Fruit fly (Drosophila melanogaster) whole organism, embryonic: Measurements from ENCODE around the gene CG9514.

Experiments
- Atf3 ChIP-seq: fragments of 200-800 bp; sonication (Bioruptor generic); optimal IDR thresholded peaks from 3 replicates; lab custom pipeline; 2016; ENCODE audit warnings: missing biosample characterization, missing genetic modification characterization
- BtbVII ChIP-seq: fragments of 200-800 bp; sonication (Bioruptor generic); optimal IDR thresholded peaks from 3 replicates; lab custom pipeline; 2017; ENCODE audit warnings: missing biosample characterization, mild to moderate bottlenecking, missing genetic modification characterization
- CG10274 ChIP-seq: fragments of 200-800 bp; sonication (Bioruptor generic); optimal IDR thresholded peaks from 3 replicates; lab custom pipeline; 2017; ENCODE audit warnings: missing biosample characterization, mild to moderate bottlenecking, missing genetic modification characterization
- CG14014 ChIP-seq: fragments of 200-800 bp; sonication (Bioruptor generic); IDR thresholded peaks from 2 replicates; pipeline ENCODE4 v1.3.6; 2022; ENCODE audit warnings: missing biosample characterization, missing genetic modification characterization
- CG14965 ChIP-seq: fragments of 200-800 bp; sonication (Bioruptor generic); optimal IDR thresholded peaks from 2 replicates; lab custom pipeline; 2016; ENCODE audit warnings: missing biosample characterization, missing genetic modification characterization, borderline replicate concordance
- CG15601 ChIP-seq: fragments of 200-800 bp; sonication (Bioruptor generic); optimal IDR thresholded peaks from 3 replicates; lab custom pipeline; 2019; ENCODE audit warnings: missing biosample characterization, mild to moderate bottlenecking, missing genetic modification characterization, moderate library complexity
- CG17802 ChIP-seq: fragments of 200-800 bp; sonication (Bioruptor generic); optimal IDR thresholded peaks from 2 replicates; lab custom pipeline; 2018; ENCODE audit warnings: missing biosample characterization, mild to moderate bottlenecking, missing genetic modification characterization, moderate library complexity
- CG18011 ChIP-seq: fragments of 200-800 bp; sonication (Bioruptor generic); optimal IDR thresholded peaks from 2 replicates; lab custom pipeline; 2017; ENCODE audit warnings: missing biosample characterization, missing genetic modification characterization, mild to moderate bottlenecking, moderate library complexity, missing genotype
- CG18476 ChIP-seq: fragments of 200-800 bp; sonication (Bioruptor generic); optimal IDR thresholded peaks from 2 replicates; lab custom pipeline; 2016; ENCODE audit warnings: missing biosample characterization, mild to moderate bottlenecking, missing genetic modification characterization
- CG2199 ChIP-seq: fragments of 200-800 bp; sonication (Bioruptor generic); IDR thresholded peaks from 3 replicates; pipeline ENCODE4 v1.3.6; 2022; ENCODE audit warnings: missing biosample characterization, missing genetic modification characterization
- CG31441 ChIP-seq: fragments of 200-800 bp; sonication (Bioruptor generic); IDR thresholded peaks from 2 replicates; pipeline ENCODE4 v1.3.6; 2022; ENCODE audit warnings: missing biosample characterization, missing genetic modification characterization
- CG32532 ChIP-seq: fragments of 200-800 bp; sonication (Bioruptor generic); IDR thresholded peaks from 2 replicates; pipeline ENCODE4 v1.3.6; 2022; ENCODE audit warnings: missing biosample characterization, missing genetic modification characterization
- CG32772 ChIP-seq: fragments of 200-800 bp; sonication (Bioruptor generic); IDR thresholded peaks from 2 replicates; pipeline ENCODE4 v1.3.6; 2022; ENCODE audit warnings: missing biosample characterization, missing genetic modification characterization
- CG7745 ChIP-seq: fragments of 200-800 bp; sonication (Bioruptor generic); optimal IDR thresholded peaks from 2 replicates; lab custom pipeline; 2018; ENCODE audit warnings: missing biosample characterization, mild to moderate bottlenecking, missing genetic modification characterization, moderate library complexity
- CG8388 ChIP-seq: fragments of 200-800 bp; sonication (Bioruptor generic); optimal IDR thresholded peaks from 2 replicates; lab custom pipeline; 2019; ENCODE audit warnings: missing biosample characterization, mild to moderate bottlenecking, missing genetic modification characterization, moderate library complexity
- CTCF ChIP-seq: fragments of 200-800 bp; sonication (Bioruptor generic); optimal IDR thresholded peaks from 2 replicates; lab custom pipeline; 2017; ENCODE audit warnings: missing biosample characterization, mild to moderate bottlenecking, missing genetic modification characterization, moderate library complexity
- Chrac-16 ChIP-seq: fragments of 200-800 bp; sonication (Bioruptor generic); optimal IDR thresholded peaks from 3 replicates; lab custom pipeline; 2016; ENCODE audit warnings: missing biosample characterization, missing genetic modification characterization
- CrebB ChIP-seq: fragments of 200-800 bp; sonication (Bioruptor generic); optimal IDR thresholded peaks from 3 replicates; lab custom pipeline; 2018; ENCODE audit warnings: missing biosample characterization, mild to moderate bottlenecking, missing genetic modification characterization
- Drgx ChIP-seq: fragments of 200-800 bp; sonication (Bioruptor generic); IDR thresholded peaks from 2 replicates; pipeline ENCODE4 v1.3.6; 2022; ENCODE audit warnings: missing biosample characterization, missing genetic modification characterization
- Gsc ChIP-seq: fragments of 200-800 bp; sonication (Bioruptor generic); IDR thresholded peaks from 2 replicates; pipeline ENCODE4 v1.3.6; 2022; ENCODE audit warnings: missing biosample characterization, missing genetic modification characterization
- MESR4 ChIP-seq: fragments of 200-800 bp; sonication (Bioruptor generic); optimal IDR thresholded peaks from 2 replicates; lab custom pipeline; 2018; ENCODE audit warnings: missing biosample characterization, mild to moderate bottlenecking, missing genetic modification characterization, moderate library complexity
- Med ChIP-seq: fragments of 200-800 bp; sonication (Bioruptor generic); peaks from one replicate; lab custom pipeline; 2016; ENCODE audit warnings: missing biosample characterization, missing genetic modification characterization, mild to moderate bottlenecking, inconsistent platforms, moderate library complexity
- Meics ChIP-seq: fragments of 200-800 bp; sonication (Bioruptor generic); optimal IDR thresholded peaks from 2 replicates; lab custom pipeline; 2017; ENCODE audit warnings: missing biosample characterization, mild to moderate bottlenecking, missing genetic modification characterization
- PHDP ChIP-seq: fragments of 200-800 bp; sonication (Bioruptor generic); optimal IDR thresholded peaks from 3 replicates; lab custom pipeline; 2018; ENCODE audit warnings: missing biosample characterization, mild to moderate bottlenecking, missing genetic modification characterization, moderate library complexity
- Sox102F ChIP-seq: fragments of 200-800 bp; sonication (Bioruptor generic); optimal IDR thresholded peaks from 2 replicates; lab custom pipeline; 2018; ENCODE audit warnings: missing biosample characterization, mild to moderate bottlenecking, missing genetic modification characterization, moderate library complexity
- Sry-δ ChIP-seq: fragments of 200-800 bp; sonication (Bioruptor generic); optimal IDR thresholded peaks from 2 replicates; lab custom pipeline; 2016; ENCODE audit warnings: missing biosample characterization, missing genetic modification characterization
- Trl ChIP-seq, 3 experiments: fragments of >200 bp in 2 of 3; fragments of 200-800 bp in 1 of 3; sonication (Bioruptor generic) in 1 of 3; optimal IDR thresholded peaks; 2 replicates in 1 of 3; 3 replicates in 2 of 3; lab custom pipeline; 2016 to 2017; ENCODE audit warnings: missing biosample characterization in 1 of 3, missing genetic modification characterization in 1 of 3
- ara ChIP-seq: fragments of 200-800 bp; sonication (Bioruptor generic); IDR thresholded peaks from 2 replicates; pipeline ENCODE4 v1.3.6; 2022; ENCODE audit warnings: missing biosample characterization, missing genetic modification characterization
- ase ChIP-seq: fragments of 200-800 bp; sonication (Bioruptor generic); IDR thresholded peaks from 3 replicates; pipeline ENCODE4 v1.3.6; 2022; ENCODE audit warnings: missing biosample characterization, missing genetic modification characterization
- chinmo ChIP-seq: fragments of 200-800 bp; sonication (Bioruptor generic); IDR thresholded peaks from 4 replicates; pipeline ENCODE4 v1.3.6; 2022; ENCODE audit warnings: missing biosample characterization, missing genetic modification characterization; ENCODE audit not compliant: partially characterized antibody
- crol ChIP-seq: fragments of 200-800 bp; sonication (Bioruptor generic); IDR thresholded peaks from 2 replicates; pipeline ENCODE4 v1.3.6; 2022; ENCODE audit warnings: missing biosample characterization, missing genetic modification characterization
- dimm ChIP-seq: fragments of 200-800 bp; sonication (Bioruptor generic); IDR thresholded peaks from 2 replicates; pipeline ENCODE4 v1.3.6; 2022; ENCODE audit warnings: missing biosample characterization, missing genetic modification characterization
- ftz-f1 ChIP-seq: fragments of 200-800 bp; sonication (Bioruptor generic); optimal IDR thresholded peaks from 2 replicates; lab custom pipeline; 2016; ENCODE audit warnings: missing biosample characterization, missing genetic modification characterization
- gem ChIP-seq: fragments of 200-800 bp; sonication (Bioruptor generic); optimal IDR thresholded peaks from 2 replicates; lab custom pipeline; 2019; ENCODE audit warnings: missing biosample characterization, mild to moderate bottlenecking, missing genetic modification characterization, moderate library complexity
- jing ChIP-seq: fragments of 200-800 bp; sonication (Bioruptor generic); optimal IDR thresholded peaks from 2 replicates; lab custom pipeline; 2018; ENCODE audit warnings: missing biosample characterization, mild to moderate bottlenecking, missing genetic modification characterization
- lilli ChIP-seq: fragments of 200-800 bp; sonication (Bioruptor generic); optimal IDR thresholded peaks from 3 replicates; lab custom pipeline; 2016; ENCODE audit warnings: missing biosample characterization, missing genetic modification characterization
- pan ChIP-seq, 4 experiments: fragments of >200 bp in 3 of 4; fragments of 200-800 bp in 1 of 4; sonication (Bioruptor generic) in 1 of 4; optimal IDR thresholded peaks in 3 of 4; IDR thresholded peaks in 1 of 4; 2 replicates each; pipeline versions ENCODE4 v1.3.6 to Lab custom; 2017 to 2022; ENCODE audit warnings: missing biosample characterization in 2 of 4, missing genetic modification characterization in 2 of 4, mixed read lengths in 1 of 4
- peb ChIP-seq: fragments of 200-800 bp; sonication (Bioruptor generic); IDR thresholded peaks from 2 replicates; pipeline ENCODE4 v1.3.6; 2022; ENCODE audit warnings: missing biosample characterization, missing genetic modification characterization
- psq ChIP-seq: fragments of 200-800 bp; sonication (Bioruptor generic); optimal IDR thresholded peaks from 2 replicates; lab custom pipeline; 2017; ENCODE audit warnings: missing biosample characterization, missing genetic modification characterization
- salm ChIP-seq: fragments of 200-800 bp; sonication (Bioruptor generic); optimal IDR thresholded peaks from 2 replicates; lab custom pipeline; 2018; ENCODE audit warnings: missing biosample characterization, mild to moderate bottlenecking, missing genetic modification characterization
- sd ChIP-seq: fragments of 200-800 bp; sonication (Bioruptor generic); optimal IDR thresholded peaks from 3 replicates; lab custom pipeline; 2018; ENCODE audit warnings: missing biosample characterization, mild to moderate bottlenecking, missing genetic modification characterization, moderate library complexity
- sisA ChIP-seq: fragments of 200-800 bp; sonication (Bioruptor generic); IDR thresholded peaks from 2 replicates; pipeline ENCODE4 v1.3.6; 2022; ENCODE audit warnings: missing biosample characterization, missing genetic modification characterization
- sqz ChIP-seq: fragments of 200-800 bp; sonication (Bioruptor generic); optimal IDR thresholded peaks from 3 replicates; lab custom pipeline; 2018; ENCODE audit warnings: missing biosample characterization, mild to moderate bottlenecking, missing genetic modification characterization

CG9514 gene

dm6 chrX:14910464-14911349, 14.0 kb upstream of the CG9514 start, which contains the start of gene CG14406 (continued):
- TF ChIP-seq CG14014 (GFP tag; lab: Robert Waterston, UW) (no peak), Drgx (0 out of 2 replicates have a peak, but pooled peaks have one; percentile 39), jing (GFP tag; lab: Kevin White, UChicago) (no peak), CrebB (no peak)

- TF ChIP-seq Med (GFP tag; lab: Kevin White, UChicago) (peak; percentile 57), sisA (GFP tag; lab: Robert Waterston, UW) (no peak), sqz (GFP tag; lab: Kevin White, UChicago) (peak; percentile 24), peb (GFP tag; lab: Robert Waterston, UW) (no peak), CG14965 (GFP tag; lab: Kevin White, UChicago) (peak; percentile 55), BtbVII (no peak), chinmo (GFP tag; lab: Robert Waterston, UW) (0 out of 4 replicates have a peak, but pooled peaks have one; percentile 40), CG31441 (no peak), Sox102F (GFP tag; lab: Kevin White, UChicago) (no peak), ara (GFP tag; lab: Robert Waterston, UW) (0 out of 2 replicates have a peak, but pooled peaks have one; percentile 5), Chrac-16 (GFP tag; lab: Kevin White, UChicago) (no peak), dimm (GFP tag; lab: Robert Waterston, UW) (no peak), CG32772 (GFP tag; lab: Robert Waterston, UW) (no peak), Gsc (no peak), Atf3 (no peak), CG8388 (no peak), CG7745 (tag; lab: Kevin White, UChicago) (no peak), CG15601 (no peak), pan (optimal IDR thresholded peaks at IDR 0.05; lab: Kevin White, UChicago) (no peak), pan (GFP tag; optimal IDR thresholded peaks at IDR 0.05 in 1 of 2, IDR thresholded peaks at IDR 0.05 in 1 of 2) (no peak), salm (tag; lab: Kevin White, UChicago) (no peak), CG18476 (no peak), CTCF (GFP tag; lab: Kevin White, UChicago) (peak; percentile 88), Trl (optimal IDR thresholded peaks at IDR 0.05; lab: Kevin White, UChicago) (no peak), Trl (GFP tag; optimal IDR thresholded peaks at IDR 0.05; lab: Kevin White, UChicago) (no peak), Sry-δ (GFP tag; lab: Kevin White, UChicago) (no peak), CG32532 (GFP tag; lab: Robert Waterston, UW) (peak; percentile 19; the same call in 1 of the 2 replicates), ase (GFP tag; lab: Robert Waterston, UW) (no peak), MESR4 (GFP tag; lab: Kevin White, UChicago) (no peak), sd (tag; lab: Kevin White, UChicago) (peak; percentile 9), lilli (GFP tag; lab: Kevin White, UChicago) (no peak), CG17802 (tag; lab: Kevin White, UChicago) (no peak), CG10274 (GFP tag; lab: Kevin White, UChicago) (peak; percentile 39), ftz-f1 (peak; percentile 47), gem (tag; lab: Kevin White, UChicago) (peak; percentile 9), CG2199 (GFP tag; lab: Robert Waterston, UW) (0 out of 3 replicates have a peak, but pooled peaks have one; percentile 71), psq (GFP tag; lab: Kevin White, UChicago) (no peak), CG18011 (no peak), crol (GFP tag; lab: Robert Waterston, UW) (peak; percentile 10; the same call in 1 of the 2 replicates), Meics (GFP tag; lab: Kevin White, UChicago) (no peak), PHDP (no peak)
Observed at dm6 chrX:14909658-14910378, 13.1 kb upstream of the CG9514 start, which contains the start of gene fiz. Gene fiz (minus strand): TSS chrX:14909708.
